Fruit fly (Drosophila melanogaster): ENCODE data around the gene Rev1.

DNA sequence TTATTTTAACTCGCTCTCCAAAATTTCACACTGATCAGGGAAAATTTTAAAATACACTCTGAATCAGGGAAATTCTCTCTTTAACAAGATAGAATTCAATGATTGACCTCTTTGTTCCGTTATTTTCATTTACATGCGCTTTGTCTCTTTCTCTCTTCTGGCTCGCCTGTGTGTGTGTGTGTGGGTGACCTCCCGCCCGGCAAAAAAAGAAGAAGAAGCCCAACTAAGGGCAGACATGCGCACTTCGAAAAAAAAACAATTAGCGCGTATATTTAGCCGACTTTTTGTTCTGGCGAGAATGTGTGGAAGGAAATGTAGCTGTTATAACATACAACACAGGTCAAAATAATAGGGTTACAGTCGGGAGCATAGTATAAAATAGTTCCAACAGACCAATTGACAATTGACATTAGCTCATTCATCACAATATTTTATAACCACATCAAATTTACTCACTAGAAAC, 28.3 kb downstream of the Rev1 start, which contains the start of gene CG3386:
- TF ChIP-seq Fer2 (tag; optimal IDR thresholded peaks at IDR 0.05) (no peak), Side (GFP tag; optimal IDR thresholded peaks at IDR 0.05) (no peak), CG8089 (GFP tag; optimal IDR thresholded peaks at IDR 0.05) (no peak)
